Fruit fly (Drosophila melanogaster) whole organism, wandering third instar larva: ENCODE data around the gene laf.

ENCODE experiments used
- Abd-B ChIP-seq: fragments of >200 bp; optimal IDR thresholded peaks from 2 replicates; lab custom pipeline; 2017; ENCODE audit warnings: missing biosample characterization, missing genetic modification characterization
- CrebA ChIP-seq: fragments of 200-800 bp; sonication (Bioruptor generic); optimal IDR thresholded peaks from 2 replicates; lab custom pipeline; 2016; ENCODE audit warnings: missing biosample characterization, mild to moderate bottlenecking, missing genetic modification characterization, borderline replicate concordance
- Dfd ChIP-seq: fragments of >200 bp; optimal IDR thresholded peaks from 2 replicates; lab custom pipeline; 2017; ENCODE audit warnings: missing biosample characterization, missing genetic modification characterization
- Dif ChIP-seq: fragments of 200-275, 200-300 bp; sonication (Bioruptor generic); optimal IDR thresholded peaks from 2 replicates; lab custom pipeline; 2018; ENCODE audit warnings: missing biosample characterization, missing genetic modification characterization; ENCODE audit not compliant: partially characterized antibody
- HLH106 ChIP-seq: fragments of 200-800 bp; optimal IDR thresholded peaks from 3 replicates; lab custom pipeline; 2019; ENCODE audit warnings: missing biosample characterization, mild to moderate bottlenecking, missing genetic modification characterization, moderate library complexity
- Hnf4 ChIP-seq: fragments of 200-800 bp; sonication (Bioruptor generic); optimal IDR thresholded peaks from 2 replicates; lab custom pipeline; 2016; ENCODE audit warnings: missing biosample characterization, mild to moderate bottlenecking, missing genetic modification characterization
- Hr78 ChIP-seq: fragments of >200 bp; optimal IDR thresholded peaks from 2 replicates; lab custom pipeline; 2017; ENCODE audit warnings: missing biosample characterization, missing genetic modification characterization
- Hr83 ChIP-seq: fragments of 200-300 bp; sonication (Bioruptor generic); optimal IDR thresholded peaks from 2 replicates; lab custom pipeline; 2016; ENCODE audit warnings: missing biosample characterization, mild to moderate bottlenecking, missing genetic modification characterization, moderate library complexity; ENCODE audit not compliant: poor library complexity, severe bottlenecking
- Jra ChIP-seq: sonication (Bioruptor generic); optimal IDR thresholded peaks from 2 replicates; lab custom pipeline; 2016; ENCODE audit warnings: missing biosample characterization, missing genetic modification characterization
- Mio ChIP-seq: sonication (Bioruptor generic); optimal IDR thresholded peaks from 2 replicates; lab custom pipeline; 2016; ENCODE audit warnings: missing biosample characterization, missing genetic modification characterization
- Myc ChIP-seq: fragments of >200 bp; optimal IDR thresholded peaks from 2 replicates; lab custom pipeline; 2017
- N ChIP-seq: fragments of >200 bp; optimal IDR thresholded peaks from 2 replicates; lab custom pipeline; 2018; ENCODE audit warnings: missing biosample characterization, missing external identifiers, missing genetic modification characterization
- Rel ChIP-seq, 2 experiments: fragments of 200-800 bp; sonication (Bioruptor generic) in 1 of 2; optimal IDR thresholded peaks; 2 replicates in 1 of 2; 3 replicates in 1 of 2; lab custom pipeline; 2016 to 2019; ENCODE audit warnings: mild to moderate bottlenecking in 2 of 2, missing biosample characterization in 2 of 2, missing genetic modification characterization in 2 of 2, moderate library complexity in 1 of 2
- Sp1 ChIP-seq: fragments of 200-800 bp; sonication (Bioruptor generic); optimal IDR thresholded peaks from 3 replicates; lab custom pipeline; 2019; ENCODE audit warnings: missing biosample characterization, mild to moderate bottlenecking, missing genetic modification characterization, moderate library complexity
- Vsx2 ChIP-seq: fragments of 200-300, 225-300 bp; sonication (Bioruptor generic); optimal IDR thresholded peaks from 2 replicates; lab custom pipeline; 2018; ENCODE audit warnings: missing biosample characterization, missing genetic modification characterization; ENCODE audit not compliant: partially characterized antibody
- br ChIP-seq: fragments of 200-800 bp; sonication (Bioruptor generic); optimal IDR thresholded peaks from 2 replicates; lab custom pipeline; 2016; ENCODE audit warnings: missing biosample characterization, missing genetic modification characterization
- brk ChIP-seq: fragments of 200-800 bp; sonication (Bioruptor generic); optimal IDR thresholded peaks from 2 replicates; lab custom pipeline; 2016; ENCODE audit warnings: missing biosample characterization, mild to moderate bottlenecking, missing genetic modification characterization
- dl ChIP-seq, 2 experiments: fragments of 175-275, 200-275 bp in 1 of 2; fragments of 200-275 bp in 1 of 2; sonication (Bioruptor generic); optimal IDR thresholded peaks; lab custom pipeline; 2018; ENCODE audit warnings: mild to moderate bottlenecking in 2 of 2, missing biosample characterization in 2 of 2, missing genetic modification characterization in 2 of 2, moderate library complexity in 2 of 2; ENCODE audit not compliant: partially characterized antibody in 2 of 2, insufficient read depth in 1 of 2
- dmrt93B ChIP-seq: fragments of 200-800 bp; sonication (Bioruptor generic); optimal IDR thresholded peaks from 2 replicates; lab custom pipeline; 2018; ENCODE audit warnings: missing biosample characterization, mild to moderate bottlenecking, missing genetic modification characterization
- ey ChIP-seq: fragments of 200-800 bp; sonication (Bioruptor generic); optimal IDR thresholded peaks from 2 replicates; lab custom pipeline; 2016; ENCODE audit warnings: missing biosample characterization, missing genetic modification characterization
- foxo ChIP-seq, 2 experiments: fragments of 200-800 bp; sonication (Bioruptor generic); optimal IDR thresholded peaks; 2 replicates in 1 of 2; 3 replicates in 1 of 2; lab custom pipeline; 2016 to 2017; ENCODE audit warnings: missing biosample characterization in 2 of 2, missing genetic modification characterization in 2 of 2
- fru ChIP-seq: fragments of 200-800 bp; sonication (Bioruptor generic); optimal IDR thresholded peaks from 3 replicates; lab custom pipeline; 2016; ENCODE audit warnings: missing biosample characterization, mild to moderate bottlenecking, missing genetic modification characterization
- h ChIP-seq: fragments of 200-800 bp; sonication (Bioruptor generic); optimal IDR thresholded peaks from 3 replicates; lab custom pipeline; 2016; ENCODE audit warnings: missing biosample characterization, mild to moderate bottlenecking, missing genetic modification characterization
- lola ChIP-seq: fragments of >200 bp; optimal IDR thresholded peaks from 2 replicates; lab custom pipeline; 2017; ENCODE audit warnings: missing biosample characterization, missing genetic modification characterization
- pan ChIP-seq: fragments of >200 bp; optimal IDR thresholded peaks from 2 replicates; lab custom pipeline; 2017
- rgr ChIP-seq: fragments of 200-800 bp; sonication (Bioruptor generic); optimal IDR thresholded peaks from 3 replicates; lab custom pipeline; 2016; ENCODE audit warnings: missing biosample characterization, mild to moderate bottlenecking, missing genetic modification characterization
- sage ChIP-seq: fragments of 200-800 bp; sonication (Bioruptor generic); optimal IDR thresholded peaks from 2 replicates; lab custom pipeline; 2016; ENCODE audit warnings: missing biosample characterization, mild to moderate bottlenecking, missing genetic modification characterization
- sv ChIP-seq: fragments of 200-800 bp; sonication (Bioruptor generic); optimal IDR thresholded peaks from 3 replicates; lab custom pipeline; 2016; ENCODE audit warnings: missing biosample characterization, missing genetic modification characterization
- tai ChIP-seq: sonication (Bioruptor generic); optimal IDR thresholded peaks from 2 replicates; lab custom pipeline; 2016; ENCODE audit warnings: missing biosample characterization, missing genetic modification characterization
- usp ChIP-seq: fragments of >200 bp; optimal IDR thresholded peaks from 2 replicates; lab custom pipeline; 2017; ENCODE audit warnings: missing biosample characterization, missing genetic modification characterization
- woc ChIP-seq: sonication (Bioruptor generic); optimal IDR thresholded peaks from 2 replicates; lab custom pipeline; 2016; ENCODE audit warnings: missing biosample characterization, mild to moderate bottlenecking, missing genetic modification characterization

The laf gene

dm6 chr3R:4910839-4911341 is 32.6 kb upstream of the laf start:
- TF ChIP-seq HLH106 (tag; lab: Kevin White, UChicago) (peak; percentile 12), Vsx2 (GFP tag; lab: Kevin White, UChicago) (no peak), fru (GFP tag; lab: Kevin White, UChicago) (peak; percentile 58), rgr (GFP tag; lab: Kevin White, UChicago) (peak; percentile 5), Rel (GFP tag; optimal IDR thresholded peaks at IDR 0.05; lab: Kevin White, UChicago) (peak; percentile 2), Rel (tag; optimal IDR thresholded peaks at IDR 0.05; lab: Kevin White, UChicago) (no peak), Abd-B (GFP tag; lab: Kevin White, UChicago) (peak; percentile 54), br (GFP tag; lab: Kevin White, UChicago) (peak; percentile 6), sage (GFP tag; lab: Kevin White, UChicago) (no peak), Dif (GFP tag; lab: Kevin White, UChicago) (peak; percentile 60), h (GFP tag; lab: Kevin White, UChicago) (peak; percentile 47), woc (GFP tag; lab: Kevin White, UChicago) (no peak), Dfd (GFP tag; lab: Kevin White, UChicago) (no peak), lola (GFP tag; lab: Kevin White, UChicago) (no peak), tai (no peak), dl (GFP tag; optimal IDR thresholded peaks at IDR 0.05; lab: Kevin White, UChicago; ENCODE audit: insufficient read depth in 1 of 2, partially characterized antibody in 2 of 2) (peak in 1 of 2 experiments; percentile 14), foxo (GFP tag; optimal IDR thresholded peaks at IDR 0.05; lab: Kevin White, UChicago) (no peak), Myc (lab: Kevin White, UChicago) (no peak), usp (GFP tag; lab: Kevin White, UChicago) (no peak), dmrt93B (GFP tag; lab: Kevin White, UChicago) (no peak), Hr78 (GFP tag; lab: Kevin White, UChicago) (no peak), pan (lab: Kevin White, UChicago) (no peak), ey (GFP tag; lab: Kevin White, UChicago) (no peak)

dm6 chr3R:4910365-4910810 is 32.1 kb upstream of the laf start, which contains the start of gene Cdep:
Cdep (plus strand) TSS chr3R:4910552.
- TF ChIP-seq woc (GFP tag; lab: Kevin White, UChicago): peak; percentile 18
- peak; percentile 65 for TF ChIP-seq brk (GFP tag; lab: Kevin White, UChicago)
- no peak for TF ChIP-seq Abd-B (GFP tag; lab: Kevin White, UChicago)
- peak; percentile 43 for TF ChIP-seq br (GFP tag; lab: Kevin White, UChicago)
- TF ChIP-seq Vsx2 (GFP tag; lab: Kevin White, UChicago): no peak
- TF ChIP-seq Hr83: peak; percentile 72
- no peak for TF ChIP-seq Mio (GFP tag; lab: Kevin White, UChicago)
- TF ChIP-seq Dfd (GFP tag; lab: Kevin White, UChicago): no peak
- TF ChIP-seq dmrt93B (GFP tag; lab: Kevin White, UChicago): peak; percentile 18
- no peak for TF ChIP-seq Rel (GFP tag; optimal IDR thresholded peaks at IDR 0.05; lab: Kevin White, UChicago)
- peak; percentile 98 for TF ChIP-seq Rel (tag; optimal IDR thresholded peaks at IDR 0.05; lab: Kevin White, UChicago)
- TF ChIP-seq sage (GFP tag; lab: Kevin White, UChicago): no peak
- TF ChIP-seq h (GFP tag; lab: Kevin White, UChicago): peak; percentile 6
- TF ChIP-seq N (GFP tag; lab: Kevin White, UChicago): no peak
- no peak for TF ChIP-seq sv (GFP tag; lab: Kevin White, UChicago)
- TF ChIP-seq Hnf4 (GFP tag; lab: Kevin White, UChicago): peak; percentile 45
- TF ChIP-seq Jra (GFP tag; lab: Kevin White, UChicago): peak; percentile 17
- TF ChIP-seq HLH106 (tag; lab: Kevin White, UChicago): peak; percentile 31
- TF ChIP-seq tai: no peak
- TF ChIP-seq foxo (GFP tag; optimal IDR thresholded peaks at IDR 0.05; lab: Kevin White, UChicago): peak in 1 of 2 experiments; percentile 37
- peak; percentile 52 for TF ChIP-seq Sp1 (GFP tag; lab: Kevin White, UChicago)
- peak; percentile 39 for TF ChIP-seq Dif (GFP tag; lab: Kevin White, UChicago)

DNA sequence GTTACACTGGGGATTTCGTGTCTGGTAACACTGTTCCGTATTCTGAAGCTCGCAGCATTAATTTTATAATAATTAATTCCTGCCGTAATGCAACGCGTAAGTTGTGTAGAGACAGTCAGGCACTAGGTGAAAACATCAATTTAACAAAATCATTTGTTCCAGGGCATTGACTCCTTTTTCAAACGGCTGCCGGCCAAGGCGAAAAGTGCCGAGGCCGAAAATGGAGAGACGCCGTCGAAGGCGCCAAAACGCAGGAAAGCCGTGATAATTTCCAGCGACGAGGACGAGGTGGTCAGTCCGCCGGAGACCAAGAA is 28.3 kb upstream of the laf start:
- TF ChIP-seq Mio (GFP tag; lab: Kevin White, UChicago) (no peak), Jra (GFP tag; lab: Kevin White, UChicago) (no peak), Sp1 (GFP tag; lab: Kevin White, UChicago) (no peak), CrebA (GFP tag; lab: Kevin White, UChicago) (no peak), N (GFP tag; lab: Kevin White, UChicago) (no peak)
